Fruit fly (Drosophila melanogaster) whole organism, prepupa: Measurements from ENCODE around the gene KP78a.

ENCODE experiments used
- Blimp-1 ChIP-seq: fragments of 200-800 bp; sonication (Bioruptor generic); optimal IDR thresholded peaks from 3 replicates; lab custom pipeline; 2017; ENCODE audit warnings: missing biosample characterization, missing genetic modification characterization, mild to moderate bottlenecking, moderate library complexity, missing genetic modification reagents
- CG10631 ChIP-seq: fragments of 200-800 bp; sonication (Bioruptor generic); optimal IDR thresholded peaks from 2 replicates; lab custom pipeline; 2016; ENCODE audit warnings: missing biosample characterization, missing genetic modification characterization
- CG10669 ChIP-seq: fragments of 200-800 bp; sonication (Bioruptor generic); optimal IDR thresholded peaks from 3 replicates; lab custom pipeline; 2018; ENCODE audit warnings: missing biosample characterization, mild to moderate bottlenecking, missing genetic modification characterization, moderate library complexity
- CG11294 ChIP-seq: fragments of 200-800 bp; sonication (Bioruptor generic); IDR thresholded peaks from 2 replicates; pipeline ENCODE4 v1.3.6; 2022; ENCODE audit warnings: missing biosample characterization, missing genetic modification characterization
- CG11902 ChIP-seq: fragments of 200-800 bp; sonication (Bioruptor generic); optimal IDR thresholded peaks from 3 replicates; lab custom pipeline; 2016; ENCODE audit warnings: missing biosample characterization, missing genetic modification characterization
- CG16779 ChIP-seq: fragments of 200-800 bp; sonication (Bioruptor generic); optimal IDR thresholded peaks from 3 replicates; lab custom pipeline; 2017; ENCODE audit warnings: missing biosample characterization, mild to moderate bottlenecking, missing genetic modification characterization
- CG3032 ChIP-seq: fragments of 200-800 bp; optimal IDR thresholded peaks from 2 replicates; lab custom pipeline; 2019; ENCODE audit warnings: missing biosample characterization, mild to moderate bottlenecking, missing genetic modification characterization, moderate library complexity
- CG31627 ChIP-seq: fragments of 200-800 bp; sonication (Bioruptor generic); optimal IDR thresholded peaks from 3 replicates; lab custom pipeline; 2016; ENCODE audit warnings: missing biosample characterization, missing genetic modification characterization
- CG32006 ChIP-seq: fragments of 200-800 bp; sonication (Bioruptor generic); optimal IDR thresholded peaks from 3 replicates; lab custom pipeline; 2017; ENCODE audit warnings: missing biosample characterization, mild to moderate bottlenecking, missing genetic modification characterization
- CG34406 ChIP-seq: fragments of 200-800 bp; sonication (Bioruptor generic); optimal IDR thresholded peaks from 3 replicates; lab custom pipeline; 2016; ENCODE audit warnings: missing biosample characterization, missing genetic modification characterization
- CG3919 ChIP-seq: fragments of 200-800 bp; sonication (Bioruptor generic); optimal IDR thresholded peaks from 3 replicates; lab custom pipeline; 2016; ENCODE audit warnings: missing biosample characterization, missing genetic modification characterization
- CG4318 ChIP-seq: fragments of 200-800 bp; sonication (Bioruptor generic); optimal IDR thresholded peaks from 3 replicates; lab custom pipeline; 2017; ENCODE audit warnings: missing biosample characterization, mild to moderate bottlenecking, missing genetic modification characterization
- CG6276 ChIP-seq: fragments of 200-800 bp; sonication (Bioruptor generic); optimal IDR thresholded peaks from 2 replicates; lab custom pipeline; 2017; ENCODE audit warnings: missing biosample characterization, mild to moderate bottlenecking, missing genetic modification characterization
- CG6808 ChIP-seq: fragments of 200-800 bp; sonication (Bioruptor generic); optimal IDR thresholded peaks from 3 replicates; lab custom pipeline; 2017; ENCODE audit warnings: missing biosample characterization, missing genetic modification characterization, mild to moderate bottlenecking, moderate library complexity, missing genetic modification reagents
- CG6854 ChIP-seq: fragments of 200-800 bp; sonication (Bioruptor generic); optimal IDR thresholded peaks from 2 replicates; lab custom pipeline; 2017; ENCODE audit warnings: missing biosample characterization, mild to moderate bottlenecking, missing genetic modification characterization
- Eip78C ChIP-seq: fragments of 200-800 bp; sonication (Bioruptor generic); peaks from one replicate; lab custom pipeline; 2016; ENCODE audit warnings: missing biosample characterization, missing genetic modification characterization
- Eip93F ChIP-seq: fragments of 200-800 bp; sonication (Bioruptor generic); optimal IDR thresholded peaks from 2 replicates; lab custom pipeline; 2016; ENCODE audit warnings: missing biosample characterization, mild to moderate bottlenecking, missing genetic modification characterization
- Ets21C ChIP-seq: fragments of 200-800 bp; sonication (Bioruptor generic); optimal IDR thresholded peaks from 3 replicates; lab custom pipeline; 2016; ENCODE audit warnings: missing biosample characterization, missing genetic modification characterization
- Ets96B ChIP-seq: fragments of 200-800 bp; optimal IDR thresholded peaks from 2 replicates; lab custom pipeline; 2019; ENCODE audit warnings: missing biosample characterization, mild to moderate bottlenecking, missing genetic modification characterization, moderate library complexity
- Hr38 ChIP-seq: sonication (Bioruptor generic); optimal IDR thresholded peaks from 2 replicates; lab custom pipeline; 2016; ENCODE audit warnings: missing biosample characterization, missing genetic modification characterization
- Hr39 ChIP-seq: fragments of 200-800 bp; sonication (Bioruptor generic); optimal IDR thresholded peaks from 2 replicates; lab custom pipeline; 2016; ENCODE audit warnings: missing biosample characterization, missing genetic modification characterization
- OdsH ChIP-seq: fragments of 200-800 bp; sonication (Bioruptor generic); optimal IDR thresholded peaks from 3 replicates; lab custom pipeline; 2016; ENCODE audit warnings: missing biosample characterization, missing genetic modification characterization
- Sox102F ChIP-seq: fragments of 200-800 bp; sonication (Bioruptor generic); optimal IDR thresholded peaks from 2 replicates; lab custom pipeline; 2016; ENCODE audit warnings: missing biosample characterization, mild to moderate bottlenecking, missing genetic modification characterization
- Sox14 ChIP-seq: fragments of 200-800 bp; sonication (Bioruptor generic); optimal IDR thresholded peaks from 3 replicates; lab custom pipeline; 2016; ENCODE audit warnings: missing biosample characterization, missing genetic modification characterization
- Sox15 ChIP-seq: fragments of 200-800 bp; sonication (Bioruptor generic); optimal IDR thresholded peaks from 3 replicates; lab custom pipeline; 2016; ENCODE audit warnings: missing biosample characterization, missing genetic modification characterization
- achi ChIP-seq: fragments of 200-800 bp; sonication (Bioruptor generic); optimal IDR thresholded peaks from 3 replicates; lab custom pipeline; 2016; ENCODE audit warnings: missing biosample characterization, missing genetic modification characterization
- acj6 ChIP-seq: fragments of 200-800 bp; sonication (Bioruptor generic); optimal IDR thresholded peaks from 3 replicates; lab custom pipeline; 2016; ENCODE audit warnings: missing biosample characterization, missing genetic modification characterization
- dac ChIP-seq: fragments of 200-800 bp; sonication (Bioruptor generic); optimal IDR thresholded peaks from 2 replicates; lab custom pipeline; 2017; ENCODE audit warnings: missing biosample characterization, mild to moderate bottlenecking, missing genetic modification characterization
- dsx ChIP-seq: fragments of 200-800 bp; optimal IDR thresholded peaks from 3 replicates; lab custom pipeline; 2019; ENCODE audit warnings: missing biosample characterization, mild to moderate bottlenecking, missing genetic modification characterization, moderate library complexity; ENCODE audit not compliant: poor library complexity, severe bottlenecking
- eg ChIP-seq: fragments of 200-800 bp; sonication (Bioruptor generic); IDR thresholded peaks from 3 replicates; pipeline ENCODE4 v1.3.6; 2022; ENCODE audit warnings: missing biosample characterization, missing genetic modification characterization
- esn ChIP-seq: fragments of 200-800 bp; sonication (Bioruptor generic); optimal IDR thresholded peaks from 2 replicates; lab custom pipeline; 2016; ENCODE audit warnings: missing biosample characterization, mild to moderate bottlenecking, missing genetic modification characterization, moderate library complexity
- fd59A ChIP-seq: fragments of 200-800 bp; sonication (Bioruptor generic); optimal IDR thresholded peaks from 2 replicates; lab custom pipeline; 2017; ENCODE audit warnings: missing biosample characterization, mild to moderate bottlenecking, missing genetic modification characterization, missing genetic modification reagents
- fkh ChIP-seq: fragments of 200-800 bp; sonication (Bioruptor generic); optimal IDR thresholded peaks from 3 replicates; lab custom pipeline; 2017; ENCODE audit warnings: missing biosample characterization, mild to moderate bottlenecking, missing genetic modification characterization, moderate library complexity
- lz ChIP-seq: fragments of 200-800 bp; sonication (Bioruptor generic); optimal IDR thresholded peaks from 3 replicates; lab custom pipeline; 2016; ENCODE audit warnings: missing biosample characterization, missing genetic modification characterization
- net ChIP-seq: fragments of 200-800 bp; sonication (Bioruptor generic); optimal IDR thresholded peaks from 3 replicates; lab custom pipeline; 2016; ENCODE audit warnings: missing biosample characterization, missing genetic modification characterization
- pdm3 ChIP-seq: fragments of 200-800 bp; sonication (Bioruptor generic); optimal IDR thresholded peaks from 3 replicates; lab custom pipeline; 2016; ENCODE audit warnings: missing biosample characterization, missing genetic modification characterization
- spab ChIP-seq: fragments of 200-800 bp; sonication (Bioruptor generic); optimal IDR thresholded peaks from 2 replicates; lab custom pipeline; 2017; ENCODE audit warnings: missing biosample characterization, mild to moderate bottlenecking, missing genetic modification characterization, missing genetic modification reagents
- ss ChIP-seq, 2 experiments: fragments of 200-800 bp; sonication (Bioruptor generic); optimal IDR thresholded peaks; 2 replicates in 1 of 2; 3 replicates in 1 of 2; lab custom pipeline; 2017 to 2018; ENCODE audit warnings: mild to moderate bottlenecking in 2 of 2, missing biosample characterization in 2 of 2, missing genetic modification characterization in 2 of 2, moderate library complexity in 1 of 2
- svp ChIP-seq: fragments of 200-800 bp; sonication (Bioruptor generic); peaks from one replicate; lab custom pipeline; 2016; ENCODE audit warnings: missing biosample characterization, missing genetic modification characterization

KP78a gene

dm6 chr3R:11370805-11371204, 17.9 kb upstream of the KP78a start:
- TF ChIP-seq Ets21C (no peak), Hr39 (GFP tag; lab: Kevin White, UChicago) (no peak), CG10669 (no peak), dsx (GFP tag; lab: Kevin White, UChicago) (no peak), pdm3 (GFP tag; lab: Kevin White, UChicago) (no peak), eg (GFP tag; lab: Robert Waterston, UW) (no peak), CG6276 (GFP tag; lab: Kevin White, UChicago) (no peak), CG11294 (GFP tag; lab: Robert Waterston, UW) (no peak), spab (GFP tag; lab: Kevin White, UChicago) (no peak), CG3919 (GFP tag; lab: Kevin White, UChicago) (no peak), CG11902 (GFP tag; lab: Kevin White, UChicago) (no peak), Ets96B (tag; lab: Kevin White, UChicago) (no peak), Hr38 (GFP tag; lab: Kevin White, UChicago) (no peak), CG34406 (GFP tag; lab: Kevin White, UChicago) (no peak), CG6854 (GFP tag; lab: Kevin White, UChicago) (no peak), Sox15 (GFP tag; lab: Kevin White, UChicago) (no peak), CG10631 (GFP tag; lab: Kevin White, UChicago) (no peak)

dm6 chr3R:11370333-11370732, 17.4 kb upstream of the KP78a start:
- TF ChIP-seq Sox14 (GFP tag; lab: Kevin White, UChicago) = no peak
- TF ChIP-seq CG11294 (GFP tag; lab: Robert Waterston, UW) = no peak
- no peak for TF ChIP-seq CG16779 (tag; lab: Kevin White, UChicago)
- no peak for TF ChIP-seq OdsH (GFP tag; lab: Kevin White, UChicago)
- TF ChIP-seq lz (GFP tag; lab: Kevin White, UChicago) = no peak
- TF ChIP-seq Blimp-1 (GFP tag; lab: Kevin White, UChicago) = no peak
- TF ChIP-seq achi (GFP tag; lab: Kevin White, UChicago) = no peak
- TF ChIP-seq CG3919 (GFP tag; lab: Kevin White, UChicago) = no peak
- TF ChIP-seq CG6854 (GFP tag; lab: Kevin White, UChicago) = no peak

dm6 chr3R:11368766-11369165, 15.8 kb upstream of the KP78a start:
- TF ChIP-seq achi (GFP tag; lab: Kevin White, UChicago) (peak; percentile 10), Ets96B (tag; lab: Kevin White, UChicago) (peak; percentile 0), svp (GFP tag; lab: Kevin White, UChicago) (peak; percentile 55), CG3919 (GFP tag; lab: Kevin White, UChicago) (no peak), esn (GFP tag; lab: Kevin White, UChicago) (peak; percentile 4), Eip78C (GFP tag; lab: Kevin White, UChicago) (peak; percentile 68), fkh (no peak), CG3032 (tag; lab: Kevin White, UChicago) (no peak)

dm6 chr3R:11366315-11366714, 13.4 kb upstream of the KP78a start:
- TF ChIP-seq ss (GFP tag; optimal IDR thresholded peaks at IDR 0.05; lab: Kevin White, UChicago) (no peak), Eip78C (GFP tag; lab: Kevin White, UChicago) (no peak), eg (GFP tag; lab: Robert Waterston, UW) (no peak), CG6276 (GFP tag; lab: Kevin White, UChicago) (no peak), Sox102F (GFP tag; lab: Kevin White, UChicago) (no peak), Sox14 (GFP tag; lab: Kevin White, UChicago) (no peak), CG31627 (GFP tag; lab: Kevin White, UChicago) (no peak), CG32006 (GFP tag; lab: Kevin White, UChicago) (no peak), dac (GFP tag; lab: Kevin White, UChicago) (no peak), acj6 (GFP tag; lab: Kevin White, UChicago) (no peak), Hr39 (GFP tag; lab: Kevin White, UChicago) (no peak), Eip93F (GFP tag; lab: Kevin White, UChicago) (no peak), CG6854 (GFP tag; lab: Kevin White, UChicago) (no peak), CG6808 (no peak), fd59A (GFP tag; lab: Kevin White, UChicago) (no peak), net (GFP tag; lab: Kevin White, UChicago) (no peak), achi (GFP tag; lab: Kevin White, UChicago) (no peak), CG4318 (GFP tag; lab: Kevin White, UChicago) (no peak)
